Worm (Caenorhabditis elegans) whole organism, mixed stage, embryonic: ENCODE results near the gene srx-34.

Source experiments
- bed-3 ChIP-seq: fragments of 200-800 bp; sonication (Bioruptor generic); optimal IDR thresholded peaks from 3 replicates; lab custom pipeline; 2018; ENCODE audit warnings: mild to moderate bottlenecking, missing genetic modification characterization, moderate library complexity, missing compliant biosample characterization
- blmp-1 ChIP-seq: fragments of 150-350 bp; optimal IDR thresholded peaks from 2 replicates; lab custom pipeline; 2014; ENCODE audit warnings: missing biosample characterization, missing genetic modification characterization
- ceh-39 ChIP-seq: fragments of 150-350 bp; optimal IDR thresholded peaks from 2 replicates; lab custom pipeline; 2014; ENCODE audit warnings: missing biosample characterization, missing genetic modification characterization
- ceh-43 ChIP-seq: fragments of 200-800 bp; sonication (Bioruptor generic); optimal IDR thresholded peaks from 2 replicates; lab custom pipeline; 2018; ENCODE audit warnings: mild to moderate bottlenecking, missing genetic modification characterization, moderate library complexity, missing compliant biosample characterization
- ceh-83 ChIP-seq: fragments of 200-800 bp; sonication (Bioruptor generic); optimal IDR thresholded peaks from 2 replicates; lab custom pipeline; 2018; ENCODE audit warnings: mild to moderate bottlenecking, missing genetic modification characterization, missing compliant biosample characterization
- ces-1 ChIP-seq: fragments of 150-350 bp; optimal IDR thresholded peaks from 2 replicates; lab custom pipeline; 2014; ENCODE audit warnings: missing biosample characterization, missing genetic modification reagents, missing genetic modification characterization
- cnd-1 ChIP-seq: fragments of 200-800 bp; sonication (Bioruptor generic); optimal IDR thresholded peaks from 2 replicates; lab custom pipeline; 2018; ENCODE audit warnings: mild to moderate bottlenecking, missing genetic modification characterization, missing compliant biosample characterization
- elt-1 ChIP-seq: sonication (generic microtip); optimal IDR thresholded peaks from 2 replicates; lab custom pipeline; 2017; ENCODE audit warnings: missing genetic modification characterization, mild to moderate bottlenecking, missing compliant biosample characterization, antibody characterized with exemption, moderate library complexity, borderline replicate concordance; ENCODE audit not compliant: insufficient read depth
- ham-2 ChIP-seq: fragments of 200-800 bp; sonication (Bioruptor generic); optimal IDR thresholded peaks from 2 replicates; lab custom pipeline; 2018; ENCODE audit warnings: mild to moderate bottlenecking, missing genetic modification characterization, missing compliant biosample characterization
- hlh-1 ChIP-seq: fragments of 150-350 bp; optimal IDR thresholded peaks from 2 replicates; lab custom pipeline; 2014; ENCODE audit warnings: missing biosample characterization, missing genetic modification reagents, missing genetic modification characterization
- mab-5 ChIP-seq: fragments of 150-350 bp; optimal IDR thresholded peaks from 2 replicates; lab custom pipeline; 2014; ENCODE audit warnings: missing biosample characterization, missing genetic modification characterization
- mep-1 ChIP-seq: fragments of 150-350 bp; optimal IDR thresholded peaks from 2 replicates; lab custom pipeline; 2017; ENCODE audit warnings: missing biosample characterization, missing genetic modification reagents, missing genetic modification characterization, inconsistent platforms
- mls-2 ChIP-seq: sonication (generic microtip); optimal IDR thresholded peaks from 2 replicates; lab custom pipeline; 2016; ENCODE audit warnings: mild to moderate bottlenecking, missing genetic modification characterization, moderate library complexity, missing compliant biosample characterization
- nhr-12 ChIP-seq: fragments of 150-350 bp; optimal IDR thresholded peaks from 2 replicates; lab custom pipeline; 2014; ENCODE audit warnings: missing biosample characterization, missing genetic modification characterization
- nhr-2 ChIP-seq: fragments of 150-350 bp; optimal IDR thresholded peaks from 2 replicates; lab custom pipeline; 2014; ENCODE audit warnings: missing biosample characterization, missing genetic modification characterization
- nhr-28 ChIP-seq: fragments of 150-350 bp; optimal IDR thresholded peaks from 2 replicates; lab custom pipeline; 2014; ENCODE audit warnings: missing biosample characterization, missing genetic modification characterization
- nhr-76 ChIP-seq: sonication (generic microtip); optimal IDR thresholded peaks from 2 replicates; lab custom pipeline; 2017; ENCODE audit warnings: missing biosample characterization, missing genetic modification characterization
- pha-4 ChIP-seq: fragments of 150-350 bp; optimal IDR thresholded peaks from 2 replicates; lab custom pipeline; 2018; ENCODE audit warnings: missing biosample characterization, missing genetic modification reagents, missing genetic modification characterization
- sem-2 ChIP-seq: fragments of 200-800 bp; sonication (Bioruptor generic); optimal IDR thresholded peaks from 2 replicates; lab custom pipeline; 2018; ENCODE audit warnings: mild to moderate bottlenecking, missing genetic modification characterization, missing compliant biosample characterization
- snpc-4 ChIP-seq: fragments of 150-350 bp; optimal IDR thresholded peaks from 2 replicates; lab custom pipeline; 2014; ENCODE audit warnings: missing biosample characterization, missing genetic modification characterization
- sptf-1 ChIP-seq: sonication (generic microtip); optimal IDR thresholded peaks from 2 replicates; lab custom pipeline; 2017; ENCODE audit warnings: mild to moderate bottlenecking, missing genetic modification characterization, moderate library complexity, missing compliant biosample characterization
- unc-120 ChIP-seq: sonication (generic microtip); optimal IDR thresholded peaks from 2 replicates; lab custom pipeline; 2017; ENCODE audit warnings: missing genetic modification characterization, missing compliant biosample characterization; ENCODE audit not compliant: poor library complexity, severe bottlenecking
- unc-39 ChIP-seq: fragments of 150-350 bp; optimal IDR thresholded peaks from 2 replicates; lab custom pipeline; 2014; ENCODE audit warnings: missing biosample characterization, missing genetic modification characterization
- unc-62 ChIP-seq: fragments of 150-350 bp; optimal IDR thresholded peaks from 2 replicates; lab custom pipeline; 2014; ENCODE audit warnings: missing biosample characterization, missing genetic modification reagents, missing genetic modification characterization
- zip-8 ChIP-seq: fragments of 150-350 bp; optimal IDR thresholded peaks from 2 replicates; lab custom pipeline; 2014; ENCODE audit warnings: missing biosample characterization, missing genetic modification characterization
- ztf-11 ChIP-seq: fragments of 150-350 bp; optimal IDR thresholded peaks from 2 replicates; lab custom pipeline; 2014; ENCODE audit warnings: missing biosample characterization, missing genetic modification characterization

srx-34 gene

DNA sequence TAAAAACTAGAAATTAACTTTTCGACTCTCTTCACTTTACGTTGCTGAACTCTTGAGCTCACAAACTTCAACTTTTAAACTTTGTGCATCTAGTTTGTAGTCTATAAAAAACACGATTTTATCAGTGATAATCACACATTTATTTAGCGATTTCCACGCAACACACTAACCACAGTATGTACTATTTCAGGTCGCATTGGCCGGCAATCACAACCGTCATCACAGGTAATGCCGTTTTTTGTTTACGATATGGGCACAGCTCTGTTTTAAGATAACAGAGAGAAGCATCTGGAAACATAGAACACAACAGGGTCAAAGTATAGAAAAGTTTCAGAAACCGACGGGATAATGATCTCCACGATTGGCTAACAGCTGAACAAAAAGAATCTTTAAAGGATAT, 43.9 kb downstream of the srx-34 start:
- no peak for TF ChIP-seq mls-2 (tag; lab: Kevin White, UChicago)
- no peak for TF ChIP-seq elt-1 (tag; lab: Kevin White, UChicago)
- no peak for TF ChIP-seq ceh-83 (GFP tag; lab: Kevin White, UChicago)
- TF ChIP-seq ces-1 = no peak
- TF ChIP-seq sptf-1 (tag; lab: Kevin White, UChicago) = no peak
- no peak for TF ChIP-seq nhr-12

DNA sequence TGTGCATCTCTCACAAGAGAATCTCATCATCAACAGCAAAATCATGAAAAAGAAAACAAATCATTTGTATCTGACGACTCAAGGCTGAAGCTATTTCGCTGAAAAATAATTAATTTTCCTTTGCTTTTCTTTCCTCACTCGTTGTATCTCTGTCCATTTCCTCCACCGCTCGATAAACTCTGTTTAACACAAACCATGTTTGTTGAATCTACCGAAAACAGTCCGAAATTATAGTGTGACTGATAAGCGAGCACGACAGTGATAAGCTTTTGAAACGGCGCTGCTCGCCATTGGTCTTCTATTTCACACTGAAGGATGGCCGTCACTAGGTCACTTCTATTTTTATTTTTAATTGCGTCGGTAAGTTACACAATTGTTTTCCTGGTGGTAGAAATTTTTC, 44.4 kb downstream of the srx-34 start, which contains the start of gene npa-1:
TSS of gene npa-1 (plus strand) at position 142 of the 400 bp plus-strand sequence.
- TF ChIP-seq hlh-1 (tag; lab: Kevin White, UChicago) (no peak), ceh-43 (GFP tag; lab: Kevin White, UChicago) (no peak), bed-3 (GFP tag; lab: Kevin White, UChicago) (no peak), ceh-83 (GFP tag; lab: Kevin White, UChicago) (no peak), mep-1 (tag; lab: Kevin White, UChicago) (no peak), ztf-11 (tag; lab: Kevin White, UChicago) (no peak), snpc-4 (tag; lab: Kevin White, UChicago) (no peak), blmp-1 (tag; lab: Kevin White, UChicago) (no peak), sem-2 (GFP tag; lab: Kevin White, UChicago) (no peak), unc-120 (tag; lab: Kevin White, UChicago) (no peak)

DNA sequence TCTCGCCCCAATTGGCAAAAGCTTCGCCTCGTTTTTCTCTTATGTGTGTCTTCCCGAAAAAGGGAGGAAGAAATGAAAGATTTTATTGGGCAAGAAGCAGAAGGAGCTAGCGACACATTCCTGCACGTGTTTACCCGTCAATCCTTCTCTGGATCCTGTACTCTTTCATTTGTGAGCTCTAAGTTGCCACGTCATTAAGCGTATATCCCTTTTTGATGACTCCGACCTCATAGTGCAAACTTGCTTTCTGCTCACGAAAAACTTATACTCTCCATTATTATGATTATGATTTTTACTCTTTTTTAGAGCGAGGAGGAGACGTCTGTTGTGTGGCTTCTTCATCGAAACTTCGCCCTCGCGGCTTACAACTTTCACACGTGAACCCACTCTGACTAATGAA, 47.8 kb downstream of the srx-34 start, which contains the start of gene F27B10.1:
TSS of gene F27B10.1 (plus strand) at position 301 of the 400 bp plus-strand sequence.
- TF ChIP-seq nhr-12 (no peak), nhr-28 (tag; lab: Kevin White, UChicago) (no peak), ces-1 (no peak), unc-62 (no peak), zip-8 (tag; lab: Kevin White, UChicago) (no peak), hlh-1 (tag; lab: Kevin White, UChicago) (no peak), ceh-43 (GFP tag; lab: Kevin White, UChicago) (no peak), sem-2 (GFP tag; lab: Kevin White, UChicago) (no peak), pha-4 (tag; lab: Kevin White, UChicago) (no peak), mab-5 (tag; lab: Kevin White, UChicago) (no peak), unc-120 (tag; lab: Kevin White, UChicago) (no peak), mls-2 (tag; lab: Kevin White, UChicago) (no peak), nhr-2 (no peak)
- TF ChIP-seq, all 35 proteins: peak for 0

DNA sequence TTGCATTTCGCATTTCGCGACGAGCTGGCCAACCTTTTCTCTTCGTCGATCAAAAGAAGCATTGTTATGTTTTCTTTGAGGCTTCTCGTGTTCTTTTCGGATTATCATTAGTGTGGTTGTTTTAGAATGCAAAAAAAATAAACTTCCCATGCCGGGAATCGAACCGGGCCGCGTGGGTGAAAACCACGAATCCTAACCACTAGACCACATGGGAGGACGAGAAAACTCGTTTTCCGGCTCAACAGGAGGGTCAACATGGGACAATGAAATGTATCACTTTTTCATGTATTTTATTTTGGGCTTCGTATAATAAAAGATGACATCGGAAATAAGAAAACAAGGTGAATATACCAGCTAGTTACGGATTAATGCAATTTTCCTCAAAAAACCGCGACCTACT, 50.5 kb downstream of the srx-34 start:
- TF ChIP-seq ceh-43 (GFP tag; lab: Kevin White, UChicago) (no peak), nhr-76 (no peak), ceh-83 (GFP tag; lab: Kevin White, UChicago) (no peak), mab-5 (tag; lab: Kevin White, UChicago) (no peak), blmp-1 (tag; lab: Kevin White, UChicago) (no peak), bed-3 (GFP tag; lab: Kevin White, UChicago) (no peak), ztf-11 (tag; lab: Kevin White, UChicago) (no peak), cnd-1 (no peak), sem-2 (GFP tag; lab: Kevin White, UChicago) (no peak), hlh-1 (tag; lab: Kevin White, UChicago) (no peak), ceh-39 (tag; lab: Kevin White, UChicago) (no peak), ham-2 (no peak), sptf-1 (tag; lab: Kevin White, UChicago) (no peak), unc-39 (tag; lab: Kevin White, UChicago) (no peak)
- TF ChIP-seq, all 35 proteins: peak for 0
